Worm (Caenorhabditis elegans): ENCODE data around the gene anat-1.

anat-1 gene

ce11 chrIV:6803805-6804344 lies 33.2 kb downstream of the anat-1 start:
- TF ChIP-seq egrh-3 (GFP tag; IDR thresholded peaks at IDR 0.05) = no peak
- TF ChIP-seq lin-40 (tag; optimal IDR thresholded peaks at IDR 0.05) = no peak
- TF ChIP-seq mes-4 (tag; optimal IDR thresholded peaks at IDR 0.05) = no peak
- TF ChIP-seq pbrm-1 (GFP tag; IDR thresholded peaks at IDR 0.05) = no peak
- TF ChIP-seq chd-7 (tag; optimal IDR thresholded peaks at IDR 0.05) = no peak
- no peak for TF ChIP-seq mcd-1 (GFP tag; IDR thresholded peaks at IDR 0.05)

- no peak for TF ChIP-seq cebp-2 (GFP tag; IDR thresholded peaks at IDR 0.05)
- no peak for TF ChIP-seq nhr-179 (tag; optimal IDR thresholded peaks at IDR 0.05)
- TF ChIP-seq ztf-3 (GFP tag; optimal IDR thresholded peaks at IDR 0.05) = no peak
- TF ChIP-seq ztf-22 (GFP tag; optimal IDR thresholded peaks at IDR 0.05) = no peak
- TF ChIP-seq nhr-90 (tag; optimal IDR thresholded peaks at IDR 0.05) = no peak
- TF ChIP-seq ceh-91 (GFP tag; IDR thresholded peaks at IDR 0.05) = no peak
- no peak for TF ChIP-seq Y67H2A.10 (GFP tag; conservative IDR thresholded peaks at IDR 0.05)
- TF ChIP-seq nfya-1 (tag; optimal IDR thresholded peaks at IDR 0.05; ENCODE audit: borderline replicate concordance, insufficient read depth) = no peak
- TF ChIP-seq fkh-3 (tag; optimal IDR thresholded peaks at IDR 0.05) = no peak
- TF ChIP-seq nhr-120 (GFP tag; IDR thresholded peaks at IDR 0.05) = no peak
- no peak for TF ChIP-seq madf-6 (GFP tag; IDR thresholded peaks at IDR 0.05)
- TF ChIP-seq attf-5 (GFP tag; optimal IDR thresholded peaks at IDR 0.05) = no peak
Measured at ce11 chrIV:6804815-6805214, 34.2 kb downstream of the anat-1 start, which contains the start of gene C17H12.37. Gene C17H12.37, plus strand, starts transcription at chrIV:6805115.

ce11 chrIV:6806475-6807063 lies 35.9 kb downstream of the anat-1 start, which contains the start of gene C17H12.10:
Gene C17H12.10, plus strand, starts transcription at chrIV:6806799.
- TF ChIP-seq cebp-1 (GFP tag; IDR thresholded peaks at IDR 0.05) (no peak), cebp-1 (tag; optimal IDR thresholded peaks at IDR 0.05) (peak; percentile 54), K12H6.12 (tag; optimal IDR thresholded peaks at IDR 0.05) (peak; percentile 31), ekl-4 (GFP tag; IDR thresholded peaks at IDR 0.05) (no peak)

ce11 chrIV:6809756-6810155 lies 39.1 kb downstream of the anat-1 start:
- TF ChIP-seq tbp1 (GFP tag; optimal IDR thresholded peaks at IDR 0.05) (no peak), B0336.3 (GFP tag; IDR thresholded peaks at IDR 0.05) (no peak), K12H6.12 (tag; optimal IDR thresholded peaks at IDR 0.05) (peak; percentile 58), pbrm-1 (GFP tag; IDR thresholded peaks at IDR 0.05) (0 out of 2 replicates have a peak, but pooled peaks have one; percentile 14), zim-3 (tag; optimal IDR thresholded peaks at IDR 0.05) (no peak), dpff-1 (tag; optimal IDR thresholded peaks at IDR 0.05) (no peak), F37B4.10 (GFP tag; IDR thresholded peaks at IDR 0.05) (0 out of 2 replicates have a peak, but pooled peaks have one; percentile 15), lir-1 (GFP tag; conservative IDR thresholded peaks at IDR 0.05) (no peak), madf-8 (GFP tag; conservative IDR thresholded peaks at IDR 0.05) (no peak), ztf-3 (GFP tag; optimal IDR thresholded peaks at IDR 0.05) (no peak), egl-18 (GFP tag; IDR thresholded peaks at IDR 0.05) (no peak), F23B12.7 (tag; optimal IDR thresholded peaks at IDR 0.05; ENCODE audit: insufficient read depth) (no peak), dox-1 (GFP tag; IDR thresholded peaks at IDR 0.05) (no peak), Y95B8A.8 (GFP tag; IDR thresholded peaks at IDR 0.05) (no peak), D2030.7 (GFP tag; IDR thresholded peaks at IDR 0.05) (no peak), ztf-28 (GFP tag; IDR thresholded peaks at IDR 0.05) (no peak), ceh-100 (GFP tag; IDR thresholded peaks at IDR 0.05) (no peak), lin-54 (GFP tag; optimal IDR thresholded peaks at IDR 0.05) (no peak), lin-35 (GFP tag; optimal IDR thresholded peaks at IDR 0.05) (peak in 1 of 3 experiments; percentile 57), lin-40 (tag; optimal IDR thresholded peaks at IDR 0.05) (peak; percentile 37), ztf-22 (GFP tag; optimal IDR thresholded peaks at IDR 0.05) (no peak), efl-1 (GFP tag; optimal IDR thresholded peaks at IDR 0.05) (no peak), ceh-27 (GFP tag; optimal IDR thresholded peaks at IDR 0.05) (peak; percentile 3), T26A5.8 (tag; optimal IDR thresholded peaks at IDR 0.05) (no peak)

Measured in whole organism, young adult.